Worm (Caenorhabditis elegans): ENCODE data around the gene gars-1.

- TF ChIP-seq pqm-1 (tag; optimal IDR thresholded peaks at IDR 0.05) (no peak), mdl-1 (tag; optimal IDR thresholded peaks at IDR 0.05) (no peak), snu-23 (GFP tag; optimal IDR thresholded peaks at IDR 0.05) (no peak), ama-1 (optimal IDR thresholded peaks at IDR 0.05) (no peak), hpl-2 (GFP tag; optimal IDR thresholded peaks at IDR 0.05) (no peak), fkh-4 (tag; optimal IDR thresholded peaks at IDR 0.05; ENCODE audit: borderline replicate concordance) (no peak), ztf-11 (tag; optimal IDR thresholded peaks at IDR 0.05) (no peak), C34B4.2 (tag; optimal IDR thresholded peaks at IDR 0.05) (no peak)
Measured at ce11 chrIII:5183372-5183771, 19.9 kb upstream of the gars-1 start.
